Fruit fly (Drosophila melanogaster) whole organism, embryonic: ENCODE measurements around the gene Takl2.

Experiments used
- Atf3 ChIP-seq: fragments of 200-800 bp; sonication (Bioruptor generic); optimal IDR thresholded peaks from 3 replicates; lab custom pipeline; 2016; ENCODE audit warnings: missing biosample characterization, missing genetic modification characterization
- Atf6 ChIP-seq: fragments of 200-800 bp; sonication (Bioruptor generic); IDR thresholded peaks from 2 replicates; pipeline ENCODE4 v1.3.6; 2022; ENCODE audit warnings: missing biosample characterization, missing genetic modification characterization
- Bdp1 ChIP-seq: fragments of 200-800 bp; sonication (Bioruptor generic); optimal IDR thresholded peaks from 3 replicates; lab custom pipeline; 2016; ENCODE audit warnings: missing biosample characterization, missing genetic modification characterization
- CG11504 ChIP-seq: fragments of 200-800 bp; sonication (Bioruptor generic); optimal IDR thresholded peaks from 3 replicates; lab custom pipeline; 2019; ENCODE audit warnings: missing biosample characterization, mild to moderate bottlenecking, missing genetic modification characterization, moderate library complexity
- CG12155 ChIP-seq: fragments of 200-800 bp; sonication (Bioruptor generic); optimal IDR thresholded peaks from 3 replicates; lab custom pipeline; 2016; ENCODE audit warnings: missing biosample characterization, missing genetic modification characterization
- CG14441 ChIP-seq: fragments of 200-800 bp; sonication (Bioruptor generic); IDR thresholded peaks from 2 replicates; pipeline ENCODE4 v1.3.6; 2022; ENCODE audit warnings: missing biosample characterization, missing genetic modification characterization
- CG15514 ChIP-seq: fragments of 200-800 bp; sonication (Bioruptor generic); optimal IDR thresholded peaks from 3 replicates; lab custom pipeline; 2017; ENCODE audit warnings: missing biosample characterization, missing genetic modification characterization, mild to moderate bottlenecking, moderate library complexity, missing genetic modification reagents
- CG16815 ChIP-seq: fragments of 200-800 bp; sonication (Bioruptor generic); optimal IDR thresholded peaks from 3 replicates; lab custom pipeline; 2017; ENCODE audit warnings: missing biosample characterization, mild to moderate bottlenecking, missing genetic modification characterization
- CG2120 ChIP-seq: fragments of 200-800 bp; sonication (Bioruptor generic); optimal IDR thresholded peaks from 3 replicates; lab custom pipeline; 2016; ENCODE audit warnings: missing biosample characterization, missing genetic modification characterization
- CG31224 ChIP-seq: fragments of 200-800 bp; sonication (Bioruptor generic); IDR thresholded peaks from 2 replicates; pipeline ENCODE4 v1.3.6; 2022; ENCODE audit warnings: missing biosample characterization, missing genetic modification characterization
- CG32532 ChIP-seq: fragments of 200-800 bp; sonication (Bioruptor generic); IDR thresholded peaks from 2 replicates; pipeline ENCODE4 v1.3.6; 2022; ENCODE audit warnings: missing biosample characterization, missing genetic modification characterization
- CG32767 ChIP-seq: fragments of 200-800 bp; sonication (Bioruptor generic); IDR thresholded peaks from 2 replicates; pipeline ENCODE4 v1.3.6; 2022; ENCODE audit warnings: missing biosample characterization, missing genetic modification characterization
- CG32772 ChIP-seq: fragments of 200-800 bp; sonication (Bioruptor generic); IDR thresholded peaks from 2 replicates; pipeline ENCODE4 v1.3.6; 2022; ENCODE audit warnings: missing biosample characterization, missing genetic modification characterization
- CG3281 ChIP-seq: fragments of 200-800 bp; sonication (Bioruptor generic); optimal IDR thresholded peaks from 3 replicates; lab custom pipeline; 2017; ENCODE audit warnings: missing biosample characterization, mild to moderate bottlenecking, missing genetic modification characterization
- CG3838 ChIP-seq: fragments of 200-800 bp; sonication (Bioruptor generic); optimal IDR thresholded peaks from 3 replicates; lab custom pipeline; 2016; ENCODE audit warnings: missing biosample characterization, missing genetic modification characterization
- CG4360 ChIP-seq: fragments of 200-800 bp; sonication (Bioruptor generic); IDR thresholded peaks from 2 replicates; pipeline ENCODE4 v1.3.6; 2022; ENCODE audit warnings: missing biosample characterization, missing genetic modification characterization
- CG4730 ChIP-seq: fragments of 200-800 bp; sonication (Bioruptor generic); IDR thresholded peaks from 2 replicates; pipeline ENCODE4 v1.3.6; 2022; ENCODE audit warnings: missing biosample characterization, missing genetic modification characterization
- CG6254 ChIP-seq: fragments of 200-800 bp; sonication (Bioruptor generic); optimal IDR thresholded peaks from 3 replicates; lab custom pipeline; 2017; ENCODE audit warnings: mild to moderate bottlenecking, missing biosample characterization, missing genetic modification reagents, missing genetic modification characterization
- CG7786 ChIP-seq: fragments of 200-800 bp; sonication (Bioruptor generic); optimal IDR thresholded peaks from 2 replicates; lab custom pipeline; 2016; ENCODE audit warnings: missing biosample characterization, missing genetic modification characterization
- D19A ChIP-seq: fragments of 200-800 bp; optimal IDR thresholded peaks from 3 replicates; lab custom pipeline; 2019; ENCODE audit warnings: missing biosample characterization, mild to moderate bottlenecking, missing genetic modification characterization, moderate library complexity
- Dref ChIP-seq: fragments of 200-800 bp; sonication (Bioruptor generic); IDR thresholded peaks from 2 replicates; pipeline ENCODE4 v1.3.6; 2022; ENCODE audit warnings: missing biosample characterization, missing genetic modification characterization
- Drgx ChIP-seq: fragments of 200-800 bp; sonication (Bioruptor generic); IDR thresholded peaks from 2 replicates; pipeline ENCODE4 v1.3.6; 2022; ENCODE audit warnings: missing biosample characterization, missing genetic modification characterization
- Hmr ChIP-seq: fragments of 200-800 bp; sonication (Bioruptor generic); optimal IDR thresholded peaks from 3 replicates; lab custom pipeline; 2017; ENCODE audit warnings: mild to moderate bottlenecking, missing biosample characterization, missing genetic modification reagents, missing genetic modification characterization
- NFAT ChIP-seq: fragments of 200-800 bp; sonication (Bioruptor generic); IDR thresholded peaks from 2 replicates; pipeline ENCODE4 v1.3.6; 2022; ENCODE audit warnings: missing biosample characterization, missing genetic modification characterization
- Neu2 ChIP-seq: fragments of 200-800 bp; sonication (Bioruptor generic); optimal IDR thresholded peaks from 3 replicates; lab custom pipeline; 2016; ENCODE audit warnings: missing biosample characterization, missing genetic modification characterization, borderline replicate concordance
- Oli ChIP-seq: fragments of 200-800 bp; sonication (Bioruptor generic); optimal IDR thresholded peaks from 2 replicates; lab custom pipeline; 2018; ENCODE audit warnings: missing biosample characterization, mild to moderate bottlenecking, missing genetic modification characterization, moderate library complexity
- cg ChIP-seq: fragments of 200-800 bp; sonication (Bioruptor generic); optimal IDR thresholded peaks from 3 replicates; lab custom pipeline; 2019; ENCODE audit warnings: missing biosample characterization, mild to moderate bottlenecking, missing genetic modification characterization, moderate library complexity
- chif ChIP-seq, 2 experiments: fragments of 200-800 bp; sonication (Bioruptor generic); optimal IDR thresholded peaks; 3 replicates each; lab custom pipeline; 2016; ENCODE audit warnings: missing biosample characterization in 2 of 2, missing genetic modification characterization in 2 of 2
- chm ChIP-seq: fragments of 200-800 bp; sonication (Bioruptor generic); IDR thresholded peaks from 2 replicates; pipeline ENCODE4 v1.3.6; 2022; ENCODE audit warnings: missing biosample characterization, missing genetic modification characterization
- corto ChIP-seq: fragments of 200-800 bp; sonication (Bioruptor generic); optimal IDR thresholded peaks from 2 replicates; lab custom pipeline; 2016; ENCODE audit warnings: missing biosample characterization, mild to moderate bottlenecking, missing genetic modification characterization, moderate library complexity
- crp ChIP-seq, 2 experiments: fragments of 200-800 bp; sonication (Bioruptor generic); optimal IDR thresholded peaks; 2 replicates in 1 of 2; 3 replicates in 1 of 2; lab custom pipeline; 2017; ENCODE audit warnings: missing biosample characterization in 2 of 2, missing genetic modification characterization in 2 of 2, mild to moderate bottlenecking in 1 of 2, moderate library complexity in 1 of 2
- dysf ChIP-seq: fragments of 200-800 bp; sonication (Bioruptor generic); IDR thresholded peaks from 3 replicates; pipeline ENCODE4 v1.3.6; 2022; ENCODE audit warnings: missing biosample characterization, missing genetic modification characterization
- eyg ChIP-seq: fragments of 200-800 bp; sonication (Bioruptor generic); optimal IDR thresholded peaks from 3 replicates; lab custom pipeline; 2016; ENCODE audit warnings: missing biosample characterization, missing genetic modification characterization
- gt ChIP-seq: fragments of 200-800 bp; sonication (Bioruptor generic); IDR thresholded peaks from 2 replicates; pipeline ENCODE4 v1.3.6; 2022; ENCODE audit warnings: missing biosample characterization, missing genetic modification characterization
- ham ChIP-seq: fragments of 200-800 bp; sonication (Bioruptor generic); IDR thresholded peaks from 2 replicates; pipeline ENCODE4 v1.3.6; 2022; ENCODE audit warnings: missing biosample characterization, missing genetic modification characterization
- ind ChIP-seq: fragments of 200-800 bp; sonication (Bioruptor generic); optimal IDR thresholded peaks from 3 replicates; lab custom pipeline; 2016; ENCODE audit warnings: missing biosample characterization, missing genetic modification characterization
- lmd ChIP-seq: fragments of 200-800 bp; sonication (Bioruptor generic); IDR thresholded peaks from 2 replicates; pipeline ENCODE4 v1.3.6; 2022; ENCODE audit warnings: missing biosample characterization, missing genetic modification characterization
- mam ChIP-seq: fragments of 200-800 bp; sonication (Bioruptor generic); optimal IDR thresholded peaks from 3 replicates; lab custom pipeline; 2016; ENCODE audit warnings: missing biosample characterization, missing genetic modification characterization
- mld ChIP-seq: fragments of 200-800 bp; sonication (Bioruptor generic); IDR thresholded peaks from 3 replicates; pipeline ENCODE4 v1.3.6; 2022; ENCODE audit warnings: missing biosample characterization, missing genetic modification characterization; ENCODE audit not compliant: partially characterized antibody
- nau ChIP-seq: fragments of 200-800 bp; sonication (Bioruptor generic); optimal IDR thresholded peaks from 3 replicates; lab custom pipeline; 2017; ENCODE audit warnings: missing biosample characterization, mild to moderate bottlenecking, missing genetic modification characterization, missing genetic modification reagents
- onecut ChIP-seq: fragments of 200-800 bp; sonication (Bioruptor generic); IDR thresholded peaks from 2 replicates; pipeline ENCODE4 v1.3.6; 2022; ENCODE audit warnings: missing biosample characterization, missing genetic modification characterization
- prd ChIP-seq, 3 experiments: fragments of >200 bp in 2 of 3; fragments of 200-800 bp in 1 of 3; sonication (Bioruptor generic) in 1 of 3; optimal IDR thresholded peaks in 2 of 3; IDR thresholded peaks in 1 of 3; 2 replicates in 2 of 3; 3 replicates in 1 of 3; pipeline versions ENCODE4 v1.3.6 to Lab custom; 2017 to 2022; ENCODE audit warnings: missing biosample characterization in 1 of 3, missing genetic modification characterization in 1 of 3
- pzg ChIP-seq: fragments of 200-800 bp; sonication (Bioruptor generic); optimal IDR thresholded peaks from 3 replicates; lab custom pipeline; 2018; ENCODE audit warnings: missing biosample characterization, mild to moderate bottlenecking, missing genetic modification characterization, moderate library complexity
- sd ChIP-seq: fragments of 200-800 bp; sonication (Bioruptor generic); optimal IDR thresholded peaks from 3 replicates; lab custom pipeline; 2018; ENCODE audit warnings: missing biosample characterization, mild to moderate bottlenecking, missing genetic modification characterization, moderate library complexity
- ssp ChIP-seq: fragments of 200-800 bp; sonication (Bioruptor generic); IDR thresholded peaks from 2 replicates; pipeline ENCODE4 v1.3.6; 2022; ENCODE audit warnings: missing biosample characterization, missing genetic modification characterization
- tgo ChIP-seq: fragments of 200-800 bp; sonication (Bioruptor generic); IDR thresholded peaks from 3 replicates; pipeline ENCODE4 v1.3.6; 2022; ENCODE audit warnings: missing biosample characterization, missing genetic modification characterization
- tll ChIP-seq, 2 experiments: fragments of 200-800 bp in 1 of 2; fragments of >200 bp in 1 of 2; sonication (Bioruptor generic) in 1 of 2; optimal IDR thresholded peaks; 2 replicates each; lab custom pipeline; 2017 to 2019; ENCODE audit warnings: missing biosample characterization in 2 of 2, missing genetic modification characterization in 2 of 2, mild to moderate bottlenecking in 1 of 2, moderate library complexity in 1 of 2
- vvl ChIP-seq: fragments of 200-800 bp; sonication (Bioruptor generic); IDR thresholded peaks from 2 replicates; pipeline ENCODE4 v1.3.6; 2022; ENCODE audit warnings: missing biosample characterization, missing genetic modification characterization
- zen ChIP-seq: fragments of 200-800 bp; sonication (Bioruptor generic); optimal IDR thresholded peaks from 3 replicates; lab custom pipeline; 2018; ENCODE audit warnings: missing biosample characterization, mild to moderate bottlenecking, missing genetic modification characterization, moderate library complexity
- zen2 ChIP-seq: fragments of 200-800 bp; sonication (Bioruptor generic); IDR thresholded peaks from 3 replicates; pipeline ENCODE4 v1.3.6; 2022; ENCODE audit warnings: missing biosample characterization, missing genetic modification characterization; ENCODE audit not compliant: partially characterized antibody

The Takl2 gene

DNA sequence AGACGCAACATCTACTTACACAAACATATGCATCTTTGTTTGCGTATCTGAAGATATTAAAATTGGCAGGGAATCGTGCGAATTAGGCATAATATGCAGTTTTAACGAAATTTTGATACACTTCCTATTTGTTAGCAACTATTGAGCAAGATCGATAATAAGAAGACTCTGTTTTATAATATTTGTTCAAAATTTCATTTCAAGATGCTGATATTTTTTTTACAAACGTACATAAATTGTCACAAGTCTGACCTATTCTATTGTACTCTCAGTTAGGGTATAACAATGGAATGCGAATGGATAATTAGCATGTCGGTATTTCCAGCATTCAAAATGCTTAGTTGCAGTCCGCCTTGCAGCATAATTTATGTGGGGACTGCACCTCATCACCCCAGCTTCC is 5.8 kb downstream of the Takl2 start (continued):
- TF ChIP-seq mam (peak; percentile 7), prd (optimal IDR thresholded peaks at IDR 0.05; lab: Kevin White, UChicago) (no peak), prd (GFP tag; IDR thresholded peaks at IDR 0.05; lab: Robert Waterston, UW) (peak; percentile 32; the same call in 1 of the 3 replicates), onecut (GFP tag; lab: Robert Waterston, UW) (no peak), vvl (GFP tag; lab: Robert Waterston, UW) (peak; percentile 57; the same call in 1 of the 2 replicates), pzg (no peak), gt (GFP tag; lab: Robert Waterston, UW) (no peak), NFAT (GFP tag; lab: Robert Waterston, UW) (0 out of 2 replicates have a peak, but pooled peaks have one; percentile 23), Atf6 (no peak), CG6254 (no peak), CG15514 (no peak), CG32532 (GFP tag; lab: Robert Waterston, UW) (no peak), Bdp1 (GFP tag; lab: Kevin White, UChicago) (no peak), Atf3 (GFP tag; lab: Kevin White, UChicago) (no peak), mld (GFP tag; lab: Robert Waterston, UW) (no peak), nau (GFP tag; lab: Kevin White, UChicago) (no peak), Hmr (GFP tag; lab: Kevin White, UChicago) (peak; percentile 3), CG16815 (GFP tag; lab: Kevin White, UChicago) (no peak), CG32767 (GFP tag; lab: Robert Waterston, UW) (no peak), CG7786 (GFP tag; lab: Kevin White, UChicago) (no peak), Oli (tag; lab: Kevin White, UChicago) (peak; percentile 7), Dref (GFP tag; lab: Robert Waterston, UW) (no peak), chif (GFP tag; optimal IDR thresholded peaks at IDR 0.05; lab: Kevin White, UChicago) (no peak), tgo (peak; percentile 46; the same call in 1 of the 3 replicates), CG2120 (GFP tag; lab: Kevin White, UChicago) (peak; percentile 27), tll (GFP tag; optimal IDR thresholded peaks at IDR 0.05; lab: Kevin White, UChicago) (no peak), D19A (tag; lab: Kevin White, UChicago) (peak; percentile 86), corto (GFP tag; lab: Kevin White, UChicago) (no peak), CG31224 (GFP tag; lab: Robert Waterston, UW) (0 out of 2 replicates have a peak, but pooled peaks have one; percentile 12), CG3281 (GFP tag; lab: Kevin White, UChicago) (no peak), CG11504 (tag; lab: Kevin White, UChicago) (no peak), chm (no peak), ham (GFP tag; lab: Robert Waterston, UW) (no peak), CG12155 (GFP tag; lab: Kevin White, UChicago) (no peak), Neu2 (GFP tag; lab: Kevin White, UChicago) (no peak), cg (GFP tag; lab: Kevin White, UChicago) (no peak), CG14441 (peak; percentile 32; the same call in 1 of the 2 replicates), CG32772 (GFP tag; lab: Robert Waterston, UW) (0 out of 2 replicates have a peak, but pooled peaks have one; percentile 7), ssp (peak; percentile 28; the same call in 1 of the 2 replicates), CG3838 (GFP tag; lab: Kevin White, UChicago) (no peak), CG4360 (GFP tag; lab: Robert Waterston, UW) (no peak), crp (GFP tag; optimal IDR thresholded peaks at IDR 0.05; lab: Kevin White, UChicago) (no peak), ind (GFP tag; lab: Kevin White, UChicago) (no peak), dysf (peak; percentile 46; the same call in 1 of the 3 replicates), eyg (no peak), zen2 (GFP tag; lab: Robert Waterston, UW) (no peak), sd (peak; percentile 17), zen (tag; lab: Kevin White, UChicago) (no peak), Drgx (GFP tag; lab: Robert Waterston, UW) (peak; percentile 74), CG4730 (GFP tag; lab: Robert Waterston, UW) (no peak; the same call in 1 of the 2 replicates), lmd (peak; percentile 37)
